Fruit fly (Drosophila melanogaster) whole organism, embryonic: Measurements from ENCODE around the gene rush.

Experiments used
- CG11560 ChIP-seq: fragments of 200-800 bp; sonication (Bioruptor generic); IDR thresholded peaks from 3 replicates; pipeline ENCODE4 v1.3.6; 2022; ENCODE audit warnings: missing biosample characterization, missing genetic modification characterization
- CG12769 ChIP-seq: fragments of 200-800 bp; sonication (Bioruptor generic); optimal IDR thresholded peaks from 2 replicates; lab custom pipeline; 2019; ENCODE audit warnings: missing biosample characterization, mild to moderate bottlenecking, missing genetic modification characterization, moderate library complexity
- CG13287 ChIP-seq: fragments of 200-800 bp; sonication (Bioruptor generic); IDR thresholded peaks from 2 replicates; pipeline ENCODE4 v1.3.6; 2022; ENCODE audit warnings: missing biosample characterization, missing genetic modification characterization; ENCODE audit not compliant: partially characterized antibody
- CG13775 ChIP-seq: fragments of 200-800 bp; sonication (Bioruptor generic); optimal IDR thresholded peaks from 3 replicates; lab custom pipeline; 2017; ENCODE audit warnings: missing biosample characterization, mild to moderate bottlenecking, missing genetic modification characterization
- CG13894 ChIP-seq: fragments of 200-800 bp; sonication (Bioruptor generic); optimal IDR thresholded peaks from 3 replicates; lab custom pipeline; 2018; ENCODE audit warnings: missing biosample characterization, mild to moderate bottlenecking, missing genetic modification characterization, moderate library complexity
- CG1647 ChIP-seq: fragments of 200-800 bp; sonication (Bioruptor generic); optimal IDR thresholded peaks from 3 replicates; lab custom pipeline; 2016; ENCODE audit warnings: missing biosample characterization, missing genetic modification characterization
- CG17385 ChIP-seq: fragments of 200-800 bp; sonication (Bioruptor generic); optimal IDR thresholded peaks from 3 replicates; lab custom pipeline; 2018; ENCODE audit warnings: missing biosample characterization, mild to moderate bottlenecking, missing genetic modification characterization
- CG17568 ChIP-seq: fragments of 200-800 bp; sonication (Bioruptor generic); optimal IDR thresholded peaks from 2 replicates; lab custom pipeline; 2018; ENCODE audit warnings: missing biosample characterization, mild to moderate bottlenecking, missing genetic modification characterization, moderate library complexity
- CG17612 ChIP-seq: fragments of 200-800 bp; sonication (Bioruptor generic); IDR thresholded peaks from 2 replicates; pipeline ENCODE4 v1.3.6; 2022; ENCODE audit warnings: missing biosample characterization, missing genetic modification characterization
- CG17829 ChIP-seq: fragments of 200-800 bp; optimal IDR thresholded peaks from 2 replicates; lab custom pipeline; 2019; ENCODE audit warnings: missing biosample characterization, mild to moderate bottlenecking, missing genetic modification characterization, moderate library complexity
- CG30403 ChIP-seq: fragments of 200-800 bp; sonication (Bioruptor generic); optimal IDR thresholded peaks from 3 replicates; lab custom pipeline; 2016; ENCODE audit warnings: missing biosample characterization, missing genetic modification characterization
- CG7928 ChIP-seq: fragments of 200-800 bp; sonication (Bioruptor generic); optimal IDR thresholded peaks from 2 replicates; lab custom pipeline; 2017; ENCODE audit warnings: missing biosample characterization, mild to moderate bottlenecking, missing genetic modification characterization
- CG8281 ChIP-seq: fragments of 200-800 bp; sonication (Bioruptor generic); optimal IDR thresholded peaks from 2 replicates; lab custom pipeline; 2018; ENCODE audit warnings: missing biosample characterization, mild to moderate bottlenecking, missing genetic modification characterization, moderate library complexity
- CG8478 ChIP-seq: fragments of >200 bp; optimal IDR thresholded peaks from 2 replicates; lab custom pipeline; 2018
- CG9797 ChIP-seq: fragments of 200-800 bp; sonication (Bioruptor generic); optimal IDR thresholded peaks from 3 replicates; lab custom pipeline; 2018; ENCODE audit warnings: missing biosample characterization, mild to moderate bottlenecking, missing genetic modification characterization
- CG9876 ChIP-seq: fragments of 200-800 bp; sonication (Bioruptor generic); optimal IDR thresholded peaks from 2 replicates; lab custom pipeline; 2016; ENCODE audit warnings: missing biosample characterization, missing genetic modification characterization
- CrebB ChIP-seq: fragments of 200-800 bp; sonication (Bioruptor generic); optimal IDR thresholded peaks from 3 replicates; lab custom pipeline; 2018; ENCODE audit warnings: missing biosample characterization, mild to moderate bottlenecking, missing genetic modification characterization
- Doc2 ChIP-seq: fragments of 200-800 bp; sonication (Bioruptor generic); IDR thresholded peaks from 2 replicates; pipeline ENCODE4 v1.3.6; 2022; ENCODE audit warnings: missing biosample characterization, missing genetic modification characterization
- Doc3 ChIP-seq: fragments of 200-800 bp; sonication (Bioruptor generic); IDR thresholded peaks from 3 replicates; pipeline ENCODE4 v1.3.6; 2022; ENCODE audit warnings: missing biosample characterization, missing genetic modification characterization; ENCODE audit not compliant: partially characterized antibody
- Dp ChIP-seq: fragments of 200-800 bp; sonication (Bioruptor generic); optimal IDR thresholded peaks from 2 replicates; lab custom pipeline; 2018; ENCODE audit warnings: missing biosample characterization, mild to moderate bottlenecking, missing genetic modification characterization, moderate library complexity
- H2.0 ChIP-seq: fragments of 200-800 bp; sonication (Bioruptor generic); IDR thresholded peaks from 2 replicates; pipeline ENCODE4 v1.3.6; 2022; ENCODE audit warnings: missing biosample characterization, missing genetic modification characterization
- HmgD ChIP-seq: fragments of 200-800 bp; sonication (Bioruptor generic); optimal IDR thresholded peaks from 3 replicates; lab custom pipeline; 2016; ENCODE audit warnings: missing biosample characterization, missing genetic modification characterization
- Lim3 ChIP-seq: fragments of 200-800 bp; sonication (Bioruptor generic); IDR thresholded peaks from 2 replicates; pipeline ENCODE4 v1.3.6; 2022; ENCODE audit warnings: missing biosample characterization, missing genetic modification characterization
- Max ChIP-seq: fragments of 200-800 bp; sonication (Bioruptor generic); optimal IDR thresholded peaks from 2 replicates; lab custom pipeline; 2016; ENCODE audit warnings: missing biosample characterization, mild to moderate bottlenecking, missing genetic modification characterization
- Med ChIP-seq: fragments of 200-800 bp; sonication (Bioruptor generic); peaks from one replicate; lab custom pipeline; 2016; ENCODE audit warnings: missing biosample characterization, missing genetic modification characterization, mild to moderate bottlenecking, inconsistent platforms, moderate library complexity
- Mrtf ChIP-seq: fragments of 200-800 bp; sonication (Bioruptor generic); IDR thresholded peaks from 3 replicates; pipeline ENCODE4 v1.3.6; 2022; ENCODE audit warnings: missing biosample characterization, missing genetic modification characterization
- Myb ChIP-seq: fragments of 200-800 bp; sonication (Bioruptor generic); optimal IDR thresholded peaks from 2 replicates; lab custom pipeline; 2016; ENCODE audit warnings: missing biosample characterization, missing genetic modification characterization
- Rfx ChIP-seq: fragments of 200-800 bp; sonication (Bioruptor generic); IDR thresholded peaks from 2 replicates; pipeline ENCODE4 v1.3.6; 2022; ENCODE audit warnings: missing biosample characterization, missing genetic modification characterization
- Sin3A ChIP-seq: fragments of >200 bp; optimal IDR thresholded peaks from 2 replicates; lab custom pipeline; 2018
- Taf1 ChIP-seq: fragments of 200-800 bp; sonication (Bioruptor generic); IDR thresholded peaks from 2 replicates; pipeline ENCODE4 v1.3.6; 2022; ENCODE audit warnings: missing biosample characterization, missing genetic modification characterization
- Xbp1 ChIP-seq: fragments of 200-800 bp; sonication (Bioruptor generic); optimal IDR thresholded peaks from 3 replicates; lab custom pipeline; 2016; ENCODE audit warnings: missing biosample characterization, mild to moderate bottlenecking, missing genetic modification characterization
- btn ChIP-seq: fragments of 200-800 bp; sonication (Bioruptor generic); optimal IDR thresholded peaks from 2 replicates; lab custom pipeline; 2016; ENCODE audit warnings: missing biosample characterization, missing genetic modification characterization
- eve ChIP-seq, 2 experiments: fragments of >200 bp; optimal IDR thresholded peaks; 2 replicates each; lab custom pipeline; 2017; ENCODE audit warnings: missing biosample characterization in 2 of 2, missing genetic modification characterization in 2 of 2
- fu2 ChIP-seq: fragments of 200-800 bp; sonication (Bioruptor generic); optimal IDR thresholded peaks from 2 replicates; lab custom pipeline; 2016; ENCODE audit warnings: missing biosample characterization, missing genetic modification characterization
- jigr1 ChIP-seq: fragments of 200-800 bp; sonication (Bioruptor generic); IDR thresholded peaks from 3 replicates; pipeline ENCODE4 v1.3.6; 2022; ENCODE audit warnings: missing biosample characterization, missing genetic modification characterization
- jing ChIP-seq: fragments of 200-800 bp; sonication (Bioruptor generic); optimal IDR thresholded peaks from 2 replicates; lab custom pipeline; 2018; ENCODE audit warnings: missing biosample characterization, mild to moderate bottlenecking, missing genetic modification characterization
- peb ChIP-seq: fragments of 200-800 bp; sonication (Bioruptor generic); IDR thresholded peaks from 2 replicates; pipeline ENCODE4 v1.3.6; 2022; ENCODE audit warnings: missing biosample characterization, missing genetic modification characterization
- scrt ChIP-seq: fragments of 200-800 bp; sonication (Bioruptor generic); optimal IDR thresholded peaks from 2 replicates; lab custom pipeline; 2018; ENCODE audit warnings: missing biosample characterization, mild to moderate bottlenecking, missing genetic modification characterization, moderate library complexity
- sqz ChIP-seq: fragments of 200-800 bp; sonication (Bioruptor generic); optimal IDR thresholded peaks from 3 replicates; lab custom pipeline; 2018; ENCODE audit warnings: missing biosample characterization, mild to moderate bottlenecking, missing genetic modification characterization
- sug ChIP-seq: fragments of 200-800 bp; optimal IDR thresholded peaks from 2 replicates; lab custom pipeline; 2019; ENCODE audit warnings: missing biosample characterization, mild to moderate bottlenecking, missing genetic modification characterization, moderate library complexity
- unc-4 ChIP-seq: fragments of 200-800 bp; sonication (Bioruptor generic); IDR thresholded peaks from 2 replicates; pipeline ENCODE4 v1.3.6; 2022; ENCODE audit warnings: missing biosample characterization, missing genetic modification characterization; ENCODE audit not compliant: partially characterized antibody
- yki ChIP-seq: fragments of >200 bp; optimal IDR thresholded peaks from 3 replicates; lab custom pipeline; 2018
- zen2 ChIP-seq: fragments of 200-800 bp; sonication (Bioruptor generic); IDR thresholded peaks from 3 replicates; pipeline ENCODE4 v1.3.6; 2022; ENCODE audit warnings: missing biosample characterization, missing genetic modification characterization; ENCODE audit not compliant: partially characterized antibody
- zf30C ChIP-seq: fragments of 200-800 bp; sonication (Bioruptor generic); optimal IDR thresholded peaks from 3 replicates; lab custom pipeline; 2018; ENCODE audit warnings: missing biosample characterization, mild to moderate bottlenecking, missing genetic modification characterization

Gene rush

dm6 chrX:1478276-1479122 is at the start of gene rush (continued):
- TF ChIP-seq CG12769 (tag; lab: Kevin White, UChicago): peak; percentile 12
- TF ChIP-seq jing: no peak
- no peak for TF ChIP-seq CrebB (tag; lab: Kevin White, UChicago)
- no peak for TF ChIP-seq btn (GFP tag; lab: Kevin White, UChicago)
- no peak for TF ChIP-seq CG17568 (GFP tag; lab: Kevin White, UChicago)
- peak; percentile 15 for TF ChIP-seq HmgD
- no peak for TF ChIP-seq zen2
- no peak for TF ChIP-seq scrt (GFP tag; lab: Kevin White, UChicago)
- TF ChIP-seq Mrtf (GFP tag; lab: Robert Waterston, UW): no peak
- TF ChIP-seq CG9876: peak; percentile 20
- peak; percentile 7 for TF ChIP-seq CG17385 (GFP tag; lab: Kevin White, UChicago)
- peak; percentile 38 for TF ChIP-seq sug (tag; lab: Kevin White, UChicago)
- no peak for TF ChIP-seq eve (GFP tag; optimal IDR thresholded peaks at IDR 0.05; lab: Kevin White, UChicago)
- peak; percentile 42 for TF ChIP-seq CG30403
- TF ChIP-seq CG13287 (GFP tag; lab: Robert Waterston, UW): peak; percentile 38; the same call in 1 of the 2 replicates
- TF ChIP-seq CG7928 (GFP tag; lab: Kevin White, UChicago): no peak
- peak; percentile 95 for TF ChIP-seq Myb (GFP tag; lab: Kevin White, UChicago)
- TF ChIP-seq Dp (GFP tag; lab: Kevin White, UChicago): peak; percentile 61
- peak; percentile 60 for TF ChIP-seq Xbp1
- no peak for TF ChIP-seq peb (GFP tag; lab: Robert Waterston, UW)
- TF ChIP-seq CG8478 (lab: Kevin White, UChicago): peak; percentile 63
- no peak for TF ChIP-seq Doc2 (GFP tag; lab: Robert Waterston, UW)
- no peak for TF ChIP-seq CG8281 (tag; lab: Kevin White, UChicago)
- TF ChIP-seq sqz: no peak
- no peak for TF ChIP-seq jigr1 (GFP tag; lab: Robert Waterston, UW)
- no peak for TF ChIP-seq CG13894
- peak; percentile 70 for TF ChIP-seq Rfx
- TF ChIP-seq CG11560 (tag; lab: Robert Waterston, UW): no peak
- TF ChIP-seq H2.0: peak; percentile 48; the same call in 1 of the 2 replicates
- TF ChIP-seq Max (GFP tag; lab: Kevin White, UChicago): peak; percentile 6
- peak; percentile 49 for TF ChIP-seq CG17829 (tag; lab: Kevin White, UChicago)
- TF ChIP-seq Taf1 (GFP tag; lab: Robert Waterston, UW): 0 out of 2 replicates have a peak, but pooled peaks have one; percentile 11
- no peak for TF ChIP-seq Lim3 (GFP tag; lab: Robert Waterston, UW)
- no peak for TF ChIP-seq CG1647 (GFP tag; lab: Kevin White, UChicago)
- TF ChIP-seq yki (lab: Kevin White, UChicago): no peak
- TF ChIP-seq fu2 (GFP tag; lab: Kevin White, UChicago): no peak
- TF ChIP-seq zf30C (GFP tag; lab: Kevin White, UChicago): peak; percentile 95
- peak; percentile 80 for TF ChIP-seq CG9797
- peak; percentile 58 for TF ChIP-seq Sin3A (lab: Kevin White, UChicago)
- no peak for TF ChIP-seq unc-4 (GFP tag; lab: Robert Waterston, UW)
- no peak for TF ChIP-seq Doc3 (GFP tag; lab: Robert Waterston, UW)
- no peak for TF ChIP-seq CG13775
- peak; percentile 92 for TF ChIP-seq Med (GFP tag; lab: Kevin White, UChicago)
- no peak for TF ChIP-seq CG17612 (GFP tag; lab: Robert Waterston, UW)
